Worm (Caenorhabditis elegans) whole organism, L1 larva: ENCODE measurements around the gene hlh-17.

Experiments
- mep-1 ChIP-seq: fragments of 150-350 bp; optimal IDR thresholded peaks from 2 replicates; lab custom pipeline; 2014; ENCODE audit warnings: missing biosample characterization, missing genetic modification characterization
- nhr-28 ChIP-seq: fragments of 150-350 bp; optimal IDR thresholded peaks from 2 replicates; lab custom pipeline; 2014; ENCODE audit warnings: missing biosample characterization, missing genetic modification characterization
- pqm-1 ChIP-seq: sonication (generic microtip); optimal IDR thresholded peaks from 3 replicates; lab custom pipeline; 2017; ENCODE audit warnings: missing biosample characterization, missing genetic modification characterization
- rnt-1 ChIP-seq: sonication (generic microtip); optimal IDR thresholded peaks from 2 replicates; lab custom pipeline; 2016; ENCODE audit warnings: mild to moderate bottlenecking, missing genetic modification characterization, moderate library complexity, missing compliant biosample characterization
- snpc-4 ChIP-seq: fragments of 150-350 bp; optimal IDR thresholded peaks from 2 replicates; lab custom pipeline; 2014; ENCODE audit warnings: missing biosample characterization, missing genetic modification characterization
- sptf-1 ChIP-seq: fragments of 150-350 bp; optimal IDR thresholded peaks from 2 replicates; lab custom pipeline; 2014; ENCODE audit warnings: missing biosample characterization, missing genetic modification characterization

DNA sequence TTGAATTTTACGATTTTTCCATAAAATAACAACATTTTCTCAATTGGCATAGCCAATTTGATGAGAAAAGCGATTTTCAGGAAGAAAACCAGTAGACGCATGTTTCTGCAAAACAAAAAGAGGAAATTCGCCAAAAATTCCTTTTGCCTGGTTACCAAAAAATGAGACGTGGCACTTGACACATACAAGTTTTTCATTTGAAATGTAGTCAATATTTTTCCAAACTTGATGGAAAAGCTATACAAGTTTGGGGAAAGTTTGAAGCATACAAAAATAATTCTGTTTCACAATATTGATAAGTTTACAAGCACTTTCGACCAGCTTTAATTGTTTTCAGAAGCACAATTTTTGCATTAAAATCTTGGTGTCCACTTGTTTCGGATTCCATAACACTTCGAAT is 26.1 kb downstream of the hlh-17 start, which contains the start of gene clec-191:
- TF ChIP-seq sptf-1 (tag; lab: Kevin White, UChicago) (no peak), mep-1 (no peak), snpc-4 (no peak), nhr-28 (tag; lab: Kevin White, UChicago) (no peak), pqm-1 (tag; lab: Kevin White, UChicago) (no peak), rnt-1 (tag; lab: Kevin White, UChicago) (no peak)
